Worm (Caenorhabditis elegans) whole organism, L1 larva: Measurements from ENCODE around the gene C15H11.10.
A peak's percentile ranks its signal among the peaks of the same experiment; 100 is the strongest.

Source experiments
- C04F5.9 ChIP-seq: sonication (generic microtip); optimal IDR thresholded peaks from 2 replicates; lab custom pipeline; 2016; ENCODE audit warnings: missing genetic modification characterization, missing compliant biosample characterization
- F16B12.6 ChIP-seq: fragments of 150-350 bp; optimal IDR thresholded peaks from 2 replicates; lab custom pipeline; 2014; ENCODE audit warnings: missing biosample characterization, missing genetic modification characterization
- Y116A8C.19 ChIP-seq: sonication (generic microtip); optimal IDR thresholded peaks from 2 replicates; lab custom pipeline; 2016; ENCODE audit warnings: missing compliant biosample characterization, missing genetic modification characterization, borderline replicate concordance
- aly-2 ChIP-seq: fragments of 150-350 bp; optimal IDR thresholded peaks from 2 replicates; lab custom pipeline; 2014; ENCODE audit warnings: missing biosample characterization, missing genetic modification characterization
- ama-1 ChIP-seq: fragments of 150-350 bp; optimal IDR thresholded peaks from 2 replicates; lab custom pipeline; 2014
- blmp-1 ChIP-seq: fragments of 150-350 bp; optimal IDR thresholded peaks from 2 replicates; lab custom pipeline; 2014; ENCODE audit warnings: missing biosample characterization, missing genetic modification characterization
- ceh-8 ChIP-seq: fragments of 200-800 bp; sonication (Bioruptor generic); optimal IDR thresholded peaks from 2 replicates; lab custom pipeline; 2018; ENCODE audit warnings: mild to moderate bottlenecking, missing genetic modification characterization, moderate library complexity, missing compliant biosample characterization
- ces-1 ChIP-seq: fragments of 150-350 bp; optimal IDR thresholded peaks from 2 replicates; lab custom pipeline; 2014; ENCODE audit warnings: missing biosample characterization, missing genetic modification reagents, missing genetic modification characterization
- dpl-1 ChIP-seq, 3 experiments: fragments of 150-350 bp in 2 of 3; sonication (generic microtip) in 1 of 3; optimal IDR thresholded peaks; 2 replicates each; lab custom pipeline; 2014 to 2017; ENCODE audit warnings: missing biosample characterization in 3 of 3, missing genetic modification characterization in 3 of 3, missing genetic modification reagents in 3 of 3
- dsc-1 ChIP-seq: sonication (generic microtip); optimal IDR thresholded peaks from 2 replicates; lab custom pipeline; 2016; ENCODE audit warnings: mild to moderate bottlenecking, missing genetic modification characterization, missing compliant biosample characterization
- efl-1 ChIP-seq, 4 experiments: fragments of 150-350 bp; optimal IDR thresholded peaks in 3 of 4; peaks in 1 of 4; 1 replicate in 1 of 4; 2 replicates in 3 of 4; lab custom pipeline; 2014; ENCODE audit warnings: missing biosample characterization in 2 of 4, missing genetic modification characterization in 2 of 4, missing genetic modification reagents in 2 of 4
- efl-3 ChIP-seq: fragments of 200-800 bp; sonication (Bioruptor generic); optimal IDR thresholded peaks from 2 replicates; lab custom pipeline; 2018; ENCODE audit warnings: mild to moderate bottlenecking, missing genetic modification characterization, missing compliant biosample characterization
- egl-27 ChIP-seq, 2 experiments: fragments of 150-350 bp in 1 of 2; sonication (generic microtip); optimal IDR thresholded peaks; 3 replicates each; lab custom pipeline; 2017 to 2018; ENCODE audit warnings: missing biosample characterization in 2 of 2, missing genetic modification characterization in 2 of 2, missing genetic modification reagents in 2 of 2
- elt-3 ChIP-seq, 6 experiments: fragments of 150-350 bp in 1 of 6; sonication (generic microtip); optimal IDR thresholded peaks; 2 replicates each; lab custom pipeline; 2017 to 2018; ENCODE audit warnings: missing biosample characterization in 6 of 6, missing genetic modification characterization in 6 of 6, inconsistent platforms in 1 of 6
- fkh-10 ChIP-seq: sonication (generic microtip); optimal IDR thresholded peaks from 2 replicates; lab custom pipeline; 2017; ENCODE audit warnings: missing biosample characterization, missing genetic modification reagents, missing genetic modification characterization
- fkh-4 ChIP-seq: sonication (generic microtip); optimal IDR thresholded peaks from 2 replicates; lab custom pipeline; 2016; ENCODE audit warnings: missing compliant biosample characterization, missing genetic modification characterization, borderline replicate concordance
- fos-1 ChIP-seq: fragments of 150-350 bp; optimal IDR thresholded peaks from 2 replicates; lab custom pipeline; 2014; ENCODE audit warnings: missing biosample characterization, missing genetic modification characterization
- jun-1 ChIP-seq: fragments of 150-350 bp; optimal IDR thresholded peaks from 2 replicates; lab custom pipeline; 2014; ENCODE audit warnings: missing biosample characterization, missing genetic modification reagents, missing genetic modification characterization
- lin-13 ChIP-seq: fragments of 150-350 bp; optimal IDR thresholded peaks from 2 replicates; lab custom pipeline; 2014; ENCODE audit warnings: missing biosample characterization, missing genetic modification reagents, missing genetic modification characterization
- lin-14 ChIP-seq: fragments of 200-800 bp; sonication (Bioruptor generic); optimal IDR thresholded peaks from 2 replicates; lab custom pipeline; 2018; ENCODE audit warnings: mild to moderate bottlenecking, missing genetic modification characterization, moderate library complexity, missing compliant biosample characterization
- lin-15B ChIP-seq: fragments of 150-350 bp; sonication (generic microtip); optimal IDR thresholded peaks from 3 replicates; lab custom pipeline; 2014; ENCODE audit warnings: missing biosample characterization, missing genetic modification characterization
- lin-35 ChIP-seq, 2 experiments: fragments of 150-350 bp; optimal IDR thresholded peaks; 2 replicates each; lab custom pipeline; 2014; ENCODE audit warnings: missing biosample characterization in 2 of 2, missing genetic modification characterization in 2 of 2, missing genetic modification reagents in 2 of 2
- lin-39 ChIP-seq: fragments of 150-350 bp; optimal IDR thresholded peaks from 2 replicates; lab custom pipeline; 2014; ENCODE audit warnings: missing biosample characterization, missing genetic modification reagents, missing genetic modification characterization
- mab-9 ChIP-seq: fragments of 200-800 bp; sonication (Bioruptor generic); IDR thresholded peaks from 2 replicates; pipeline ENCODE4 v1.3.6; 2022; ENCODE audit warnings: missing genetic modification reagents, missing genetic modification characterization, missing compliant biosample characterization
- mdl-1 ChIP-seq, 2 experiments: fragments of 150-350 bp; optimal IDR thresholded peaks; 2 replicates each; lab custom pipeline; 2014 to 2017; ENCODE audit warnings: missing biosample characterization in 2 of 2, missing genetic modification characterization in 2 of 2, inconsistent platforms in 1 of 2
- mef-2 ChIP-seq: fragments of 150-350 bp; optimal IDR thresholded peaks from 2 replicates; lab custom pipeline; 2014; ENCODE audit warnings: missing biosample characterization, missing genetic modification characterization
- mep-1 ChIP-seq: fragments of 150-350 bp; optimal IDR thresholded peaks from 2 replicates; lab custom pipeline; 2014; ENCODE audit warnings: missing biosample characterization, missing genetic modification characterization
- nhr-11 ChIP-seq: fragments of 150-350 bp; optimal IDR thresholded peaks from 2 replicates; lab custom pipeline; 2014; ENCODE audit warnings: missing biosample characterization, missing genetic modification characterization
- nhr-20 ChIP-seq: sonication (generic microtip); optimal IDR thresholded peaks from 2 replicates; lab custom pipeline; 2016; ENCODE audit warnings: mild to moderate bottlenecking, missing genetic modification characterization, missing compliant biosample characterization
- nhr-28 ChIP-seq: fragments of 150-350 bp; optimal IDR thresholded peaks from 2 replicates; lab custom pipeline; 2014; ENCODE audit warnings: missing biosample characterization, missing genetic modification characterization
- nhr-47 ChIP-seq: sonication (generic microtip); optimal IDR thresholded peaks from 2 replicates; lab custom pipeline; 2016; ENCODE audit warnings: mild to moderate bottlenecking, missing genetic modification characterization, moderate library complexity, missing compliant biosample characterization
- nhr-71 ChIP-seq: sonication (generic microtip); optimal IDR thresholded peaks from 2 replicates; lab custom pipeline; 2016; ENCODE audit warnings: mild to moderate bottlenecking, missing genetic modification characterization, moderate library complexity, missing compliant biosample characterization
- nhr-76 ChIP-seq: sonication (generic microtip); optimal IDR thresholded peaks from 2 replicates; lab custom pipeline; 2017; ENCODE audit warnings: missing biosample characterization, missing genetic modification characterization
- nhr-84 ChIP-seq: sonication (generic microtip); optimal IDR thresholded peaks from 2 replicates; lab custom pipeline; 2017; ENCODE audit warnings: missing biosample characterization, missing genetic modification characterization
- nhr-90 ChIP-seq: sonication (generic microtip); optimal IDR thresholded peaks from 2 replicates; lab custom pipeline; 2016; ENCODE audit warnings: mild to moderate bottlenecking, missing genetic modification characterization, missing compliant biosample characterization; ENCODE audit not compliant: poor library complexity
- pag-3 ChIP-seq: sonication (generic microtip); optimal IDR thresholded peaks from 2 replicates; lab custom pipeline; 2017; ENCODE audit warnings: missing genetic modification characterization, mild to moderate bottlenecking, missing compliant biosample characterization, antibody characterized with exemption, borderline replicate concordance; ENCODE audit not compliant: insufficient read depth
- pax-3 ChIP-seq: fragments of 200-800 bp; sonication (Bioruptor generic); optimal IDR thresholded peaks from 2 replicates; lab custom pipeline; 2018; ENCODE audit warnings: mild to moderate bottlenecking, missing genetic modification characterization, moderate library complexity, missing compliant biosample characterization
- pqm-1 ChIP-seq: sonication (generic microtip); optimal IDR thresholded peaks from 3 replicates; lab custom pipeline; 2017; ENCODE audit warnings: missing biosample characterization, missing genetic modification characterization
- rnt-1 ChIP-seq: sonication (generic microtip); optimal IDR thresholded peaks from 2 replicates; lab custom pipeline; 2016; ENCODE audit warnings: mild to moderate bottlenecking, missing genetic modification characterization, moderate library complexity, missing compliant biosample characterization
- skn-1 ChIP-seq: fragments of 150-350 bp; optimal IDR thresholded peaks from 2 replicates; lab custom pipeline; 2014; ENCODE audit warnings: missing biosample characterization, missing genetic modification characterization
- snpc-4 ChIP-seq: fragments of 150-350 bp; optimal IDR thresholded peaks from 2 replicates; lab custom pipeline; 2014; ENCODE audit warnings: missing biosample characterization, missing genetic modification characterization
- snu-23 ChIP-seq: sonication (generic microtip); optimal IDR thresholded peaks from 2 replicates; lab custom pipeline; 2016; ENCODE audit warnings: missing genetic modification characterization, missing compliant biosample characterization
- sptf-1 ChIP-seq: fragments of 150-350 bp; optimal IDR thresholded peaks from 2 replicates; lab custom pipeline; 2014; ENCODE audit warnings: missing biosample characterization, missing genetic modification characterization
- swsn-7 ChIP-seq: sonication (generic microtip); optimal IDR thresholded peaks from 2 replicates; lab custom pipeline; 2016; ENCODE audit warnings: missing genetic modification characterization, missing compliant biosample characterization
- tbx-2 ChIP-seq: sonication (generic microtip); optimal IDR thresholded peaks from 2 replicates; lab custom pipeline; 2016; ENCODE audit warnings: missing genetic modification characterization, missing compliant biosample characterization
- tlp-1 ChIP-seq: fragments of 150-350 bp; optimal IDR thresholded peaks from 2 replicates; lab custom pipeline; 2014; ENCODE audit warnings: missing biosample characterization, missing genetic modification characterization
- unc-30 ChIP-seq: sonication (generic microtip); optimal IDR thresholded peaks from 2 replicates; lab custom pipeline; 2017; ENCODE audit warnings: missing biosample characterization, missing genetic modification characterization
- unc-62 ChIP-seq: fragments of 150-350 bp; optimal IDR thresholded peaks from 2 replicates; lab custom pipeline; 2014; ENCODE audit warnings: missing biosample characterization, missing genetic modification reagents, missing genetic modification characterization
- unc-86 ChIP-seq: sonication (generic microtip); optimal IDR thresholded peaks from 2 replicates; lab custom pipeline; 2016; ENCODE audit warnings: missing genetic modification characterization, missing compliant biosample characterization
- vab-15 ChIP-seq: sonication (generic microtip); optimal IDR thresholded peaks from 2 replicates; lab custom pipeline; 2017; ENCODE audit warnings: missing genotype, mild to moderate bottlenecking, missing genetic modification characterization, missing compliant biosample characterization
- zag-1 ChIP-seq: fragments of 150-350 bp; optimal IDR thresholded peaks from 2 replicates; lab custom pipeline; 2014; ENCODE audit warnings: missing biosample characterization, missing genetic modification characterization
- zip-4 ChIP-seq: fragments of 200-800 bp; sonication (Bioruptor generic); optimal IDR thresholded peaks from 2 replicates; lab custom pipeline; 2018; ENCODE audit warnings: mild to moderate bottlenecking, missing genetic modification characterization, moderate library complexity, missing compliant biosample characterization

Gene C15H11.10

ce11 chrV:14355738-14356368 is 36.1 kb upstream of the C15H11.10 start, which contains the start of gene cyn-1:
cyn-1 (plus strand) TSS chrV:14356076.
- TF ChIP-seq rnt-1 (tag; lab: Kevin White, UChicago) (peak; percentile 89), zag-1 (no peak), elt-3 (tag; optimal IDR thresholded peaks at IDR 0.05; lab: Kevin White, UChicago) (peak in 2 of 6 experiments; percentile 81 to 83), nhr-11 (tag; lab: Kevin White, UChicago) (peak; percentile 52), ces-1 (GFP tag; lab: Kevin White, UChicago) (no peak), skn-1 (tag; lab: Kevin White, UChicago) (peak; percentile 89), nhr-90 (tag; lab: Kevin White, UChicago) (peak; percentile 88), pag-3 (no peak), unc-62 (GFP tag; lab: Kevin White, UChicago) (no peak), fkh-4 (tag; lab: Kevin White, UChicago) (peak; percentile 27), efl-1 (optimal IDR thresholded peaks at IDR 0.05; lab: Kevin White, UChicago) (peak; percentile 90 to 98), efl-1 (GFP tag; optimal IDR thresholded peaks at IDR 0.05 in 1 of 2; lab: Kevin White, UChicago) (peak; percentile 96 to 100), mep-1 (tag; lab: Kevin White, UChicago) (peak; percentile 96), Y116A8C.19 (tag; lab: Kevin White, UChicago) (no peak), ceh-8 (GFP tag; lab: Kevin White, UChicago) (peak; percentile 78), unc-30 (no peak), sptf-1 (tag; lab: Kevin White, UChicago) (no peak), dpl-1 (GFP tag; optimal IDR thresholded peaks at IDR 0.05; lab: Kevin White, UChicago) (peak; percentile 97 to 98 (median 98)), lin-39 (tag; lab: Kevin White, UChicago) (peak; percentile 80), egl-27 (tag; optimal IDR thresholded peaks at IDR 0.05; lab: Kevin White, UChicago) (no peak), mef-2 (tag; lab: Kevin White, UChicago) (no peak), lin-14 (GFP tag; lab: Kevin White, UChicago) (peak; percentile 82), blmp-1 (peak; percentile 75), nhr-84 (tag; lab: Kevin White, UChicago) (no peak), nhr-71 (peak; percentile 93), swsn-7 (peak; percentile 91), mab-9 (GFP tag; lab: Robert Waterston, UW) (peak; percentile 65), pqm-1 (no peak), nhr-47 (peak; percentile 93), C04F5.9 (peak; percentile 63), aly-2 (peak; percentile 91), snpc-4 (tag; lab: Kevin White, UChicago) (peak; percentile 83), tbx-2 (peak; percentile 87), efl-3 (GFP tag; lab: Kevin White, UChicago) (no peak), nhr-76 (no peak), vab-15 (tag; lab: Kevin White, UChicago) (peak; percentile 27), lin-15B (tag; lab: Kevin White, UChicago) (peak; percentile 80), ama-1 (lab: Kevin White, UChicago) (peak; percentile 66), lin-13 (GFP tag; lab: Kevin White, UChicago) (peak; percentile 77), F16B12.6 (tag; lab: Kevin White, UChicago) (peak; percentile 58), dsc-1 (tag; lab: Kevin White, UChicago) (peak; percentile 85), zip-4 (GFP tag; lab: Kevin White, UChicago) (peak; percentile 67), tlp-1 (tag; lab: Kevin White, UChicago) (no peak), pax-3 (tag; lab: Kevin White, UChicago) (peak; percentile 85), lin-35 (GFP tag; optimal IDR thresholded peaks at IDR 0.05; lab: Kevin White, UChicago) (peak; percentile 98), unc-86 (tag; lab: Kevin White, UChicago) (peak; percentile 82), snu-23 (GFP tag; lab: Kevin White, UChicago) (peak; percentile 91), mdl-1 (tag; optimal IDR thresholded peaks at IDR 0.05; lab: Kevin White, UChicago) (peak in 1 of 2 experiments; percentile 63), fkh-10 (peak; percentile 67), nhr-28 (no peak), nhr-20 (tag; lab: Kevin White, UChicago) (peak; percentile 89), jun-1 (peak; percentile 70), fos-1 (tag; lab: Kevin White, UChicago) (peak; percentile 71)
